Fruit fly (Drosophila melanogaster) whole organism, embryonic: ENCODE data around the gene kud.

Experiments used
- Aef1 ChIP-seq: fragments of 200-800 bp; sonication (Bioruptor generic); IDR thresholded peaks from 3 replicates; pipeline ENCODE4 v1.3.6; 2022; ENCODE audit warnings: missing biosample characterization, missing genetic modification characterization
- Atf6 ChIP-seq: fragments of 200-800 bp; sonication (Bioruptor generic); IDR thresholded peaks from 2 replicates; pipeline ENCODE4 v1.3.6; 2022; ENCODE audit warnings: missing biosample characterization, missing genetic modification characterization
- CG1024 ChIP-seq: fragments of 200-800 bp; sonication (Bioruptor generic); IDR thresholded peaks from 2 replicates; pipeline ENCODE4 v1.3.6; 2022; ENCODE audit warnings: missing biosample characterization, missing genetic modification characterization
- CG10366 ChIP-seq: fragments of 200-800 bp; sonication (Bioruptor generic); IDR thresholded peaks from 2 replicates; pipeline ENCODE4 v1.3.6; 2022; ENCODE audit warnings: missing biosample characterization, missing genetic modification characterization
- CG10431 ChIP-seq: fragments of 200-800 bp; sonication (Bioruptor generic); optimal IDR thresholded peaks from 3 replicates; lab custom pipeline; 2018; ENCODE audit warnings: missing biosample characterization, mild to moderate bottlenecking, missing genetic modification characterization
- CG11093 ChIP-seq: fragments of 200-800 bp; sonication (Bioruptor generic); IDR thresholded peaks from 3 replicates; pipeline ENCODE4 v1.3.6; 2022; ENCODE audit warnings: missing biosample characterization, missing genetic modification characterization
- CG11560 ChIP-seq: fragments of 200-800 bp; sonication (Bioruptor generic); IDR thresholded peaks from 3 replicates; pipeline ENCODE4 v1.3.6; 2022; ENCODE audit warnings: missing biosample characterization, missing genetic modification characterization
- CG12219 ChIP-seq: fragments of 200-800 bp; sonication (Bioruptor generic); optimal IDR thresholded peaks from 3 replicates; lab custom pipeline; 2018; ENCODE audit warnings: missing biosample characterization, mild to moderate bottlenecking, missing genetic modification characterization
- CG12769 ChIP-seq: fragments of 200-800 bp; sonication (Bioruptor generic); optimal IDR thresholded peaks from 2 replicates; lab custom pipeline; 2019; ENCODE audit warnings: missing biosample characterization, mild to moderate bottlenecking, missing genetic modification characterization, moderate library complexity
- CG14667 ChIP-seq: fragments of 200-800 bp; sonication (Bioruptor generic); IDR thresholded peaks from 2 replicates; pipeline ENCODE4 v1.3.6; 2022; ENCODE audit warnings: missing biosample characterization, missing genetic modification characterization
- CG1647 ChIP-seq: fragments of 200-800 bp; sonication (Bioruptor generic); optimal IDR thresholded peaks from 3 replicates; lab custom pipeline; 2016; ENCODE audit warnings: missing biosample characterization, missing genetic modification characterization
- CG2712 ChIP-seq: fragments of 200-800 bp; optimal IDR thresholded peaks from 3 replicates; lab custom pipeline; 2019; ENCODE audit warnings: missing biosample characterization, mild to moderate bottlenecking, missing genetic modification characterization, moderate library complexity
- CG31224 ChIP-seq: fragments of 200-800 bp; sonication (Bioruptor generic); IDR thresholded peaks from 2 replicates; pipeline ENCODE4 v1.3.6; 2022; ENCODE audit warnings: missing biosample characterization, missing genetic modification characterization
- CG32767 ChIP-seq: fragments of 200-800 bp; sonication (Bioruptor generic); IDR thresholded peaks from 2 replicates; pipeline ENCODE4 v1.3.6; 2022; ENCODE audit warnings: missing biosample characterization, missing genetic modification characterization
- CG34376 ChIP-seq: fragments of 200-800 bp; sonication (Bioruptor generic); optimal IDR thresholded peaks from 2 replicates; lab custom pipeline; 2018; ENCODE audit warnings: missing biosample characterization, mild to moderate bottlenecking, missing genetic modification characterization
- CG4282 ChIP-seq: fragments of 200-800 bp; sonication (Bioruptor generic); optimal IDR thresholded peaks from 2 replicates; lab custom pipeline; 2016; ENCODE audit warnings: missing biosample characterization, missing genetic modification characterization
- CG6175 ChIP-seq: fragments of 200-800 bp; sonication (Bioruptor generic); IDR thresholded peaks from 3 replicates; pipeline ENCODE4 v1.3.6; 2022; ENCODE audit warnings: missing biosample characterization, missing genetic modification characterization
- CG7745 ChIP-seq: fragments of 200-800 bp; sonication (Bioruptor generic); optimal IDR thresholded peaks from 2 replicates; lab custom pipeline; 2018; ENCODE audit warnings: missing biosample characterization, mild to moderate bottlenecking, missing genetic modification characterization, moderate library complexity
- CG7963 ChIP-seq: fragments of 200-800 bp; sonication (Bioruptor generic); IDR thresholded peaks from 3 replicates; pipeline ENCODE4 v1.3.6; 2022; ENCODE audit warnings: missing biosample characterization, missing genetic modification characterization; ENCODE audit not compliant: partially characterized antibody
- CG9932 ChIP-seq: fragments of 200-800 bp; sonication (Bioruptor generic); IDR thresholded peaks from 2 replicates; pipeline ENCODE4 v1.3.6; 2022; ENCODE audit warnings: missing biosample characterization, missing genetic modification characterization
- Dek ChIP-seq: fragments of 200-800 bp; sonication (Bioruptor generic); optimal IDR thresholded peaks from 3 replicates; lab custom pipeline; 2019; ENCODE audit warnings: missing biosample characterization, mild to moderate bottlenecking, missing genetic modification characterization, moderate library complexity
- Gsc ChIP-seq: fragments of 200-800 bp; sonication (Bioruptor generic); IDR thresholded peaks from 2 replicates; pipeline ENCODE4 v1.3.6; 2022; ENCODE audit warnings: missing biosample characterization, missing genetic modification characterization
- H2.0 ChIP-seq: fragments of 200-800 bp; sonication (Bioruptor generic); IDR thresholded peaks from 2 replicates; pipeline ENCODE4 v1.3.6; 2022; ENCODE audit warnings: missing biosample characterization, missing genetic modification characterization
- HLHmδ ChIP-seq: fragments of 200-800 bp; sonication (Bioruptor generic); optimal IDR thresholded peaks from 2 replicates; lab custom pipeline; 2018; ENCODE audit warnings: missing biosample characterization, mild to moderate bottlenecking, missing genetic modification characterization, moderate library complexity
- Lim3 ChIP-seq: fragments of 200-800 bp; sonication (Bioruptor generic); IDR thresholded peaks from 2 replicates; pipeline ENCODE4 v1.3.6; 2022; ENCODE audit warnings: missing biosample characterization, missing genetic modification characterization
- MTF-1 ChIP-seq: fragments of 200-800 bp; sonication (Bioruptor generic); optimal IDR thresholded peaks from 2 replicates; lab custom pipeline; 2018; ENCODE audit warnings: missing biosample characterization, mild to moderate bottlenecking, missing genetic modification characterization, borderline replicate concordance
- Med ChIP-seq: fragments of 200-800 bp; sonication (Bioruptor generic); peaks from one replicate; lab custom pipeline; 2016; ENCODE audit warnings: missing biosample characterization, missing genetic modification characterization, mild to moderate bottlenecking, inconsistent platforms, moderate library complexity
- PHDP ChIP-seq: fragments of 200-800 bp; sonication (Bioruptor generic); optimal IDR thresholded peaks from 3 replicates; lab custom pipeline; 2018; ENCODE audit warnings: missing biosample characterization, mild to moderate bottlenecking, missing genetic modification characterization, moderate library complexity
- Ptx1 ChIP-seq: fragments of 200-800 bp; sonication (Bioruptor generic); IDR thresholded peaks from 2 replicates; pipeline ENCODE4 v1.3.6; 2022; ENCODE audit warnings: missing biosample characterization, missing genetic modification characterization
- Rfx ChIP-seq: fragments of 200-800 bp; sonication (Bioruptor generic); IDR thresholded peaks from 2 replicates; pipeline ENCODE4 v1.3.6; 2022; ENCODE audit warnings: missing biosample characterization, missing genetic modification characterization
- Sox100B ChIP-seq: fragments of 200-800 bp; sonication (Bioruptor generic); optimal IDR thresholded peaks from 3 replicates; lab custom pipeline; 2018; ENCODE audit warnings: missing biosample characterization, mild to moderate bottlenecking, missing genetic modification characterization
- Stat92E ChIP-seq, 3 experiments: fragments of >200 bp in 2 of 3; fragments of 200-800 bp in 1 of 3; sonication (Bioruptor generic) in 1 of 3; optimal IDR thresholded peaks; 2 replicates each; lab custom pipeline; 2017 to 2019; ENCODE audit warnings: missing biosample characterization in 3 of 3, missing genetic modification characterization in 3 of 3, mild to moderate bottlenecking in 1 of 3, moderate library complexity in 1 of 3
- Taf1 ChIP-seq: fragments of 200-800 bp; sonication (Bioruptor generic); IDR thresholded peaks from 2 replicates; pipeline ENCODE4 v1.3.6; 2022; ENCODE audit warnings: missing biosample characterization, missing genetic modification characterization
- al ChIP-seq: fragments of 200-800 bp; sonication (Bioruptor generic); IDR thresholded peaks from 2 replicates; pipeline ENCODE4 v1.3.6; 2022; ENCODE audit warnings: missing biosample characterization, missing genetic modification characterization
- az2 ChIP-seq: fragments of 200-800 bp; sonication (Bioruptor generic); optimal IDR thresholded peaks from 3 replicates; lab custom pipeline; 2016; ENCODE audit warnings: missing biosample characterization, missing genetic modification characterization
- bab2 ChIP-seq: fragments of 200-800 bp; sonication (Bioruptor generic); optimal IDR thresholded peaks from 2 replicates; lab custom pipeline; 2016; ENCODE audit warnings: missing biosample characterization, missing genetic modification characterization
- ci ChIP-seq: fragments of 200-800 bp; sonication (Bioruptor generic); IDR thresholded peaks from 3 replicates; pipeline ENCODE4 v1.3.6; 2022; ENCODE audit warnings: missing biosample characterization, missing genetic modification characterization
- dysf ChIP-seq: fragments of 200-800 bp; sonication (Bioruptor generic); IDR thresholded peaks from 3 replicates; pipeline ENCODE4 v1.3.6; 2022; ENCODE audit warnings: missing biosample characterization, missing genetic modification characterization
- grau ChIP-seq: fragments of 200-800 bp; optimal IDR thresholded peaks from 3 replicates; lab custom pipeline; 2019; ENCODE audit warnings: missing biosample characterization, mild to moderate bottlenecking, missing genetic modification characterization, moderate library complexity
- h ChIP-seq: fragments of >200 bp; optimal IDR thresholded peaks from 2 replicates; lab custom pipeline; 2017
- jing ChIP-seq: fragments of 200-800 bp; sonication (Bioruptor generic); optimal IDR thresholded peaks from 2 replicates; lab custom pipeline; 2018; ENCODE audit warnings: missing biosample characterization, mild to moderate bottlenecking, missing genetic modification characterization
- lab ChIP-seq: fragments of 200-800 bp; sonication (Bioruptor generic); optimal IDR thresholded peaks from 3 replicates; lab custom pipeline; 2017; ENCODE audit warnings: missing biosample characterization, missing genetic modification characterization, mild to moderate bottlenecking, moderate library complexity, missing genetic modification reagents
- maf-S ChIP-seq: fragments of 200-800 bp; sonication (Bioruptor generic); optimal IDR thresholded peaks from 2 replicates; lab custom pipeline; 2016; ENCODE audit warnings: missing biosample characterization, missing genetic modification characterization
- nom ChIP-seq: fragments of 200-800 bp; sonication (Bioruptor generic); optimal IDR thresholded peaks from 2 replicates; lab custom pipeline; 2017; ENCODE audit warnings: missing biosample characterization, missing genetic modification characterization, mild to moderate bottlenecking, moderate library complexity, missing genetic modification reagents
- phol ChIP-seq: fragments of 200-800 bp; sonication (Bioruptor generic); optimal IDR thresholded peaks from 3 replicates; lab custom pipeline; 2018; ENCODE audit warnings: missing biosample characterization, mild to moderate bottlenecking, missing genetic modification characterization, moderate library complexity
- pzg ChIP-seq: fragments of 200-800 bp; sonication (Bioruptor generic); optimal IDR thresholded peaks from 3 replicates; lab custom pipeline; 2018; ENCODE audit warnings: missing biosample characterization, mild to moderate bottlenecking, missing genetic modification characterization, moderate library complexity
- sna ChIP-seq: fragments of 200-800 bp; sonication (Bioruptor generic); IDR thresholded peaks from 2 replicates; pipeline ENCODE4 v1.3.6; 2022; ENCODE audit warnings: missing biosample characterization, missing genetic modification characterization; ENCODE audit not compliant: partially characterized antibody
- stc ChIP-seq: fragments of 200-800 bp; sonication (Bioruptor generic); IDR thresholded peaks from 2 replicates; pipeline ENCODE4 v1.3.6; 2022; ENCODE audit warnings: missing biosample characterization, missing genetic modification characterization
- tio ChIP-seq: fragments of 200-800 bp; sonication (Bioruptor generic); optimal IDR thresholded peaks from 2 replicates; lab custom pipeline; 2017; ENCODE audit warnings: missing biosample characterization, missing genetic modification characterization, inconsistent platforms
- tup ChIP-seq: fragments of 200-800 bp; sonication (Bioruptor generic); optimal IDR thresholded peaks from 2 replicates; lab custom pipeline; 2016; ENCODE audit warnings: missing biosample characterization, mild to moderate bottlenecking, missing genetic modification characterization, moderate library complexity
- twi ChIP-seq: fragments of 200-800 bp; optimal IDR thresholded peaks from 2 replicates; lab custom pipeline; 2019; ENCODE audit warnings: missing biosample characterization, mild to moderate bottlenecking, missing genetic modification characterization, moderate library complexity
- zfh2 ChIP-seq: fragments of 200-800 bp; sonication (Bioruptor generic); optimal IDR thresholded peaks from 2 replicates; lab custom pipeline; 2016; ENCODE audit warnings: missing biosample characterization, missing genetic modification characterization

The kud gene

DNA sequence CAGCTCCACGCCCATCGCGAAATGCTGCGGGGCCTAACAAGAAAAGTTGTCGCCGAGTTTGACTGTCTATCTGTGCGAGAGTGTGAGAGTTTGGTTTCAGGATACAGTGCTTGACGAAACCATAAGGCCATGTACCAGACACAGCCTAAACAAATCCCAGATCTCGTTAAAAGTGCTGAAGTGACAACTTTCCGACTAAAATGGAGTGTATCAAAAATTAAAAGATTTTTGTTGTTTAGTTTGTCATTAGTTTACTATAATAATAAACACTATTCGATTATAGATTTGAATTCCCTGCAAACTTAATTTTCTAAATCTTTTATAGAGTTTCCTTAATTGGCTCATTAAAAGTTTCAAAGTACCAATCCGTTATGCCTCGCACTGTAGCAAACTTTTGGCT is 48.9 kb upstream of the kud start (continued):
- TF ChIP-seq nom (GFP tag; lab: Kevin White, UChicago) (no peak), CG10366 (peak; percentile 26; the same call in 1 of the 2 replicates), HLHmδ (GFP tag; lab: Kevin White, UChicago) (no peak), grau (tag; lab: Kevin White, UChicago) (peak; percentile 41), Dek (tag; lab: Kevin White, UChicago) (peak; percentile 7), stc (GFP tag; lab: Robert Waterston, UW) (no peak), H2.0 (GFP tag; lab: Robert Waterston, UW) (no peak), Gsc (GFP tag; lab: Robert Waterston, UW) (no peak), h (lab: Kevin White, UChicago) (no peak), jing (GFP tag; lab: Kevin White, UChicago) (no peak), CG31224 (GFP tag; lab: Robert Waterston, UW) (no peak), zfh2 (GFP tag; lab: Kevin White, UChicago) (no peak), tio (GFP tag; lab: Kevin White, UChicago) (no peak), Lim3 (no peak), CG10431 (no peak), CG12769 (tag; lab: Kevin White, UChicago) (peak; percentile 7), Med (GFP tag; lab: Kevin White, UChicago) (peak; percentile 76), az2 (GFP tag; lab: Kevin White, UChicago) (no peak), Sox100B (GFP tag; lab: Kevin White, UChicago) (no peak), CG2712 (tag; lab: Kevin White, UChicago) (no peak), MTF-1 (GFP tag; lab: Kevin White, UChicago) (no peak), ci (no peak), phol (tag; lab: Kevin White, UChicago) (peak; percentile 2), CG32767 (GFP tag; lab: Robert Waterston, UW) (no peak), CG14667 (GFP tag; lab: Robert Waterston, UW) (no peak), bab2 (GFP tag; lab: Kevin White, UChicago) (no peak), CG6175 (GFP tag; lab: Robert Waterston, UW) (no peak), CG4282 (GFP tag; lab: Kevin White, UChicago) (no peak), pzg (no peak), lab (GFP tag; lab: Kevin White, UChicago) (peak; percentile 64), Taf1 (GFP tag; lab: Robert Waterston, UW) (no peak), Atf6 (GFP tag; lab: Robert Waterston, UW) (peak; percentile 10; the same call in 1 of the 2 replicates), Rfx (GFP tag; lab: Robert Waterston, UW) (peak; percentile 33; the same call in 1 of the 2 replicates), sna (GFP tag; lab: Robert Waterston, UW) (no peak), twi (tag; lab: Kevin White, UChicago) (no peak), Ptx1 (GFP tag; lab: Robert Waterston, UW) (peak; percentile 41; the same call in 1 of the 2 replicates), maf-S (no peak), CG1024 (GFP tag; lab: Robert Waterston, UW) (no peak), al (GFP tag; lab: Robert Waterston, UW) (0 out of 2 replicates have a peak, but pooled peaks have one; percentile 9), CG1647 (no peak), Stat92E (GFP tag; optimal IDR thresholded peaks at IDR 0.05; lab: Kevin White, UChicago) (no peak), Aef1 (GFP tag; lab: Robert Waterston, UW) (no peak), tup (GFP tag; lab: Kevin White, UChicago) (no peak), CG11560 (tag; lab: Robert Waterston, UW) (no peak), CG7963 (GFP tag; lab: Robert Waterston, UW) (no peak), CG7745 (tag; lab: Kevin White, UChicago) (no peak), CG9932 (GFP tag; lab: Robert Waterston, UW) (no peak), CG12219 (GFP tag; lab: Kevin White, UChicago) (no peak), CG34376 (GFP tag; lab: Kevin White, UChicago) (no peak), dysf (GFP tag; lab: Robert Waterston, UW) (peak; percentile 40; the same call in 1 of the 3 replicates), CG11093 (GFP tag; lab: Robert Waterston, UW) (no peak), PHDP (tag; lab: Kevin White, UChicago) (peak; percentile 22)
